Fruit fly (Drosophila melanogaster): ENCODE results near the gene CG33290.

The CG33290 gene

dm6 chr3L:21533270-21533948 lies 8.8 kb upstream of the CG33290 start, which contains the start of gene Mkrn1 (continued):
- TF ChIP-seq CG31365 (tag; optimal IDR thresholded peaks at IDR 0.05), result no peak
- TF ChIP-seq CG9817 (tag; optimal IDR thresholded peaks at IDR 0.05), result no peak
- no peak for TF ChIP-seq CG17568 (GFP tag; optimal IDR thresholded peaks at IDR 0.05)
- TF ChIP-seq Ada2b (GFP tag; IDR thresholded peaks at IDR 0.05), result no peak
- TF ChIP-seq B-H1 (GFP tag; IDR thresholded peaks at IDR 0.05), result no peak
- TF ChIP-seq CG33213 (GFP tag; optimal IDR thresholded peaks at IDR 0.05), result peak; percentile 66
- peak; percentile 47 for TF ChIP-seq CG17829 (tag; optimal IDR thresholded peaks at IDR 0.05)
- no peak for TF ChIP-seq dmrt11E (tag; optimal IDR thresholded peaks at IDR 0.05)
- TF ChIP-seq CG16779 (GFP tag; IDR thresholded peaks at IDR 0.05), result no peak
- peak; percentile 60 for TF ChIP-seq YL-1 (GFP tag; optimal IDR thresholded peaks at IDR 0.05)
- TF ChIP-seq CG2889 (GFP tag; IDR thresholded peaks at IDR 0.05), result no peak
- TF ChIP-seq hth (optimal IDR thresholded peaks at IDR 0.05), result no peak
- no peak for TF ChIP-seq CG11504 (tag; optimal IDR thresholded peaks at IDR 0.05)
- no peak for TF ChIP-seq CG12071 (GFP tag; optimal IDR thresholded peaks at IDR 0.05)
- TF ChIP-seq jigr1 (GFP tag; IDR thresholded peaks at IDR 0.05), result no peak
- peak; percentile 29; the same call in 1 of the 3 replicates for TF ChIP-seq Doc3 (GFP tag; IDR thresholded peaks at IDR 0.05; ENCODE audit: partially characterized antibody)
- TF ChIP-seq Six4 (GFP tag; optimal IDR thresholded peaks at IDR 0.05), result no peak
- TF ChIP-seq CG17361 (GFP tag; IDR thresholded peaks at IDR 0.05), result no peak; the same call in 2 of the 3 replicates
- TF ChIP-seq CG7839 (tag; optimal IDR thresholded peaks at IDR 0.05), result no peak
- no peak for TF ChIP-seq NK7.1 (GFP tag; optimal IDR thresholded peaks at IDR 0.05)
- TF ChIP-seq Camta (GFP tag; optimal IDR thresholded peaks at IDR 0.05), result no peak
- no peak for TF ChIP-seq sim (GFP tag; IDR thresholded peaks at IDR 0.05)
- TF ChIP-seq CG8290 (GFP tag; optimal IDR thresholded peaks at IDR 0.05), result peak; percentile 80
- no peak for TF ChIP-seq CG8290 (tag; optimal IDR thresholded peaks at IDR 0.05)
- no peak for TF ChIP-seq gce (GFP tag; IDR thresholded peaks at IDR 0.05)
- no peak for TF ChIP-seq Lpt (GFP tag; optimal IDR thresholded peaks at IDR 0.05)
- TF ChIP-seq ftz-f1 (GFP tag; optimal IDR thresholded peaks at IDR 0.05), result no peak
- no peak for TF ChIP-seq CG10565 (GFP tag; optimal IDR thresholded peaks at IDR 0.05)
- TF ChIP-seq Hmr (GFP tag; optimal IDR thresholded peaks at IDR 0.05), result no peak
- TF ChIP-seq CG11695 (GFP tag; IDR thresholded peaks at IDR 0.05), result no peak
- peak; percentile 81 for TF ChIP-seq CG9797 (GFP tag; optimal IDR thresholded peaks at IDR 0.05)
- no peak for TF ChIP-seq CG8359 (GFP tag; optimal IDR thresholded peaks at IDR 0.05; ENCODE audit: borderline replicate concordance)
- no peak for TF ChIP-seq CG13296 (GFP tag; optimal IDR thresholded peaks at IDR 0.05)
- TF ChIP-seq nau (GFP tag; optimal IDR thresholded peaks at IDR 0.05), result no peak
- no peak for TF ChIP-seq CG7271 (tag; optimal IDR thresholded peaks at IDR 0.05)
- TF ChIP-seq pho (GFP tag; optimal IDR thresholded peaks at IDR 0.05), result no peak
- no peak for TF ChIP-seq usp (GFP tag; optimal IDR thresholded peaks at IDR 0.05)
- TF ChIP-seq disco-r (GFP tag; optimal IDR thresholded peaks at IDR 0.05), result no peak
- TF ChIP-seq dan (GFP tag; IDR thresholded peaks at IDR 0.05), result no peak
- TF ChIP-seq Med (GFP tag), result no peak
- TF ChIP-seq CG11560 (tag; IDR thresholded peaks at IDR 0.05), result no peak
- TF ChIP-seq CG6654 (GFP tag; optimal IDR thresholded peaks at IDR 0.05), result no peak
- TF ChIP-seq zen2 (GFP tag; IDR thresholded peaks at IDR 0.05; ENCODE audit: partially characterized antibody), result no peak
- no peak for TF ChIP-seq gsb (GFP tag; IDR thresholded peaks at IDR 0.05)
- TF ChIP-seq CG15696 (tag; optimal IDR thresholded peaks at IDR 0.05), result no peak
- peak; percentile 78 for TF ChIP-seq mld (GFP tag; IDR thresholded peaks at IDR 0.05; ENCODE audit: partially characterized antibody)
- no peak for TF ChIP-seq Fer3 (tag; optimal IDR thresholded peaks at IDR 0.05)
- no peak for TF ChIP-seq HLH3B (GFP tag; IDR thresholded peaks at IDR 0.05)
- TF ChIP-seq gt (GFP tag; IDR thresholded peaks at IDR 0.05), result no peak
- no peak for TF ChIP-seq Hmx (GFP tag; optimal IDR thresholded peaks at IDR 0.05)
- no peak for TF ChIP-seq esg (GFP tag; conservative IDR thresholded peaks at IDR 0.05)
- no peak for TF ChIP-seq Drgx (GFP tag; IDR thresholded peaks at IDR 0.05)

Data from whole organism, embryonic.